Fruit fly (Drosophila melanogaster): ENCODE data around the gene Pli.

- TF ChIP-seq Dll (GFP tag; IDR thresholded peaks at IDR 0.05; ENCODE audit: partially characterized antibody): no peak
- TF ChIP-seq Dip2 (GFP tag; IDR thresholded peaks at IDR 0.05): no peak
- TF ChIP-seq crp (GFP tag; optimal IDR thresholded peaks at IDR 0.05): no peak
- no peak for TF ChIP-seq CG11398 (GFP tag; optimal IDR thresholded peaks at IDR 0.05)
- no peak for TF ChIP-seq Stat92E (GFP tag; optimal IDR thresholded peaks at IDR 0.05)
- no peak for TF ChIP-seq fd64A (GFP tag; optimal IDR thresholded peaks at IDR 0.05)
- no peak for TF ChIP-seq C15 (GFP tag; IDR thresholded peaks at IDR 0.05)
- no peak for TF ChIP-seq CG3407 (GFP tag; optimal IDR thresholded peaks at IDR 0.05)
- TF ChIP-seq hkb (optimal IDR thresholded peaks at IDR 0.05): no peak
- TF ChIP-seq hkb (GFP tag; IDR thresholded peaks at IDR 0.05): no peak
- TF ChIP-seq wek (GFP tag; optimal IDR thresholded peaks at IDR 0.05): no peak
- TF ChIP-seq tup (GFP tag; optimal IDR thresholded peaks at IDR 0.05): no peak
- TF ChIP-seq CG42726 (GFP tag; IDR thresholded peaks at IDR 0.05; ENCODE audit: partially characterized antibody): no peak
Measured at dm6 chr3R:23914415-23915041, 24.7 kb upstream of the Pli start.

Measured in whole organism, embryonic.